Worm (Caenorhabditis elegans) whole organism, L2 larva: ENCODE measurements around the gene flp-19.

Source experiments
- R02D3.7 ChIP-seq: fragments of 150-350 bp; optimal IDR thresholded peaks from 2 replicates; lab custom pipeline; 2014; ENCODE audit warnings: missing biosample characterization, missing genetic modification characterization
- Y55F3AM.14 ChIP-seq: fragments of 200-800 bp; sonication (Bioruptor generic); optimal IDR thresholded peaks from 2 replicates; lab custom pipeline; 2018; ENCODE audit warnings: mild to moderate bottlenecking, missing genetic modification characterization, missing compliant biosample characterization
- ama-1 ChIP-seq: fragments of 150-350 bp; optimal IDR thresholded peaks from 2 replicates; lab custom pipeline; 2018; ENCODE audit warnings: inconsistent platforms
- blmp-1 ChIP-seq: sonication (generic microtip); optimal IDR thresholded peaks from 2 replicates; lab custom pipeline; 2017; ENCODE audit warnings: missing genetic modification characterization, mild to moderate bottlenecking, missing compliant biosample characterization, antibody characterized with exemption, moderate library complexity; ENCODE audit not compliant: insufficient read depth
- ceh-82 ChIP-seq: fragments of 150-350 bp; optimal IDR thresholded peaks from 2 replicates; lab custom pipeline; 2014; ENCODE audit warnings: missing biosample characterization, missing genetic modification characterization
- dmd-4 ChIP-seq: sonication (generic microtip); optimal IDR thresholded peaks from 2 replicates; lab custom pipeline; 2017; ENCODE audit warnings: missing biosample characterization, missing genetic modification characterization
- fos-1 ChIP-seq: fragments of 150-350 bp; optimal IDR thresholded peaks from 2 replicates; lab custom pipeline; 2014; ENCODE audit warnings: missing biosample characterization, missing genetic modification characterization
- lin-39 ChIP-seq: fragments of 150-350 bp; optimal IDR thresholded peaks from 2 replicates; lab custom pipeline; 2014; ENCODE audit warnings: missing biosample characterization, missing genetic modification reagents, missing genetic modification characterization
- lsy-2 ChIP-seq, 2 experiments: fragments of 150-350 bp in 1 of 2; sonication (generic microtip) in 1 of 2; optimal IDR thresholded peaks; 2 replicates each; lab custom pipeline; 2014 to 2017; ENCODE audit warnings: missing biosample characterization in 2 of 2, missing genetic modification characterization in 2 of 2
- nhr-237 ChIP-seq: fragments of 150-350 bp; optimal IDR thresholded peaks from 2 replicates; lab custom pipeline; 2014; ENCODE audit warnings: missing biosample characterization, missing genetic modification characterization
- sem-4 ChIP-seq: fragments of 150-350 bp; optimal IDR thresholded peaks from 2 replicates; lab custom pipeline; 2014; ENCODE audit warnings: missing biosample characterization, missing genetic modification reagents, missing genetic modification characterization
- unc-62 ChIP-seq: fragments of 150-350 bp; optimal IDR thresholded peaks from 2 replicates; lab custom pipeline; 2014; ENCODE audit warnings: missing biosample characterization, missing genetic modification reagents, missing genetic modification characterization
- ztf-4 ChIP-seq: fragments of 150-350 bp; optimal IDR thresholded peaks from 2 replicates; lab custom pipeline; 2014; ENCODE audit warnings: missing biosample characterization, missing genetic modification characterization

- TF ChIP-seq ama-1 (lab: Kevin White, UChicago) (no peak), ztf-4 (tag; lab: Kevin White, UChicago) (no peak), blmp-1 (tag; lab: Kevin White, UChicago) (no peak), R02D3.7 (tag; lab: Kevin White, UChicago) (no peak), lin-39 (tag; lab: Kevin White, UChicago) (no peak), dmd-4 (tag; lab: Kevin White, UChicago) (no peak), unc-62 (GFP tag; lab: Kevin White, UChicago) (no peak), fos-1 (tag; lab: Kevin White, UChicago) (no peak), lsy-2 (tag; optimal IDR thresholded peaks at IDR 0.05; lab: Kevin White, UChicago) (no peak), nhr-237 (no peak), Y55F3AM.14 (GFP tag; lab: Kevin White, UChicago) (no peak), sem-4 (no peak), ceh-82 (no peak)
Observed at ce11 chrX:10559203-10559602, 45.3 kb upstream of the flp-19 start, which contains the start of gene F59F5.7.
